Fruit fly (Drosophila melanogaster): ENCODE results near the gene agt.
A peak's percentile ranks its signal among the peaks of the same experiment; 100 is the strongest.

The agt gene

DNA sequence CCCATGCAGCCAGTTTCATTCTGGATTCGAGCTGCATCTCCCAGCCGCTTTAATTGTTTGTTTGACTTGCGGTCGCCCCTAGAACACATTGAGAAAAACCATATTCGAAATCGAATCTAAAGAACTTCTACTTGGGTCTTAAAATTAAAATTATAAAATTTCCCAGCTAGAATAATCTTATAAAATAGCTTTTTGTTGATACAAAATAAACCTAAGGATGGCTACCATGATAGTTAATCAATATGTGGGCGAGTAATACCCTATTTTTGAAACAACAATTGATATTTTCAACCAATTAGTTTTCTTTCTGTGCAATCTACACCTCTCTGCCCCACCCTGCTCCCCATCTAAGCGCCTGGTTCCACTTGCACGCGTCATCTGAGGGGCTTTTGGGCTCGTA, 14.6 kb upstream of the agt start (continued):
- TF ChIP-seq Drgx (GFP tag; IDR thresholded peaks at IDR 0.05) (no peak), CG3065 (GFP tag; optimal IDR thresholded peaks at IDR 0.05) (no peak), otp (GFP tag; IDR thresholded peaks at IDR 0.05) (no peak), zf30C (GFP tag; optimal IDR thresholded peaks at IDR 0.05) (peak; percentile 22), Elba2 (GFP tag; optimal IDR thresholded peaks at IDR 0.05) (no peak), CG14441 (GFP tag; IDR thresholded peaks at IDR 0.05) (no peak), CG2129 (GFP tag; IDR thresholded peaks at IDR 0.05; ENCODE audit: partially characterized antibody) (no peak), CG30431 (GFP tag; optimal IDR thresholded peaks at IDR 0.05) (no peak), Fer1 (GFP tag; optimal IDR thresholded peaks at IDR 0.05) (no peak), CG12299 (tag; optimal IDR thresholded peaks at IDR 0.05) (no peak), chif (GFP tag; optimal IDR thresholded peaks at IDR 0.05) (peak in 1 of 2 experiments; percentile 42), wek (GFP tag; optimal IDR thresholded peaks at IDR 0.05) (no peak), tll (GFP tag; optimal IDR thresholded peaks at IDR 0.05) (no peak), CG6854 (GFP tag; optimal IDR thresholded peaks at IDR 0.05) (no peak), CG13624 (GFP tag; optimal IDR thresholded peaks at IDR 0.05) (no peak), CG17568 (GFP tag; optimal IDR thresholded peaks at IDR 0.05) (no peak), schlank (tag; optimal IDR thresholded peaks at IDR 0.05) (no peak), inv (GFP tag; IDR thresholded peaks at IDR 0.05; ENCODE audit: partially characterized antibody) (no peak), sna (GFP tag; IDR thresholded peaks at IDR 0.05; ENCODE audit: partially characterized antibody) (no peak), Xbp1 (GFP tag; optimal IDR thresholded peaks at IDR 0.05) (no peak), dati (GFP tag; IDR thresholded peaks at IDR 0.05) (no peak), CG32767 (GFP tag; IDR thresholded peaks at IDR 0.05) (no peak), CG9215 (GFP tag; IDR thresholded peaks at IDR 0.05) (no peak), CG9437 (GFP tag; optimal IDR thresholded peaks at IDR 0.05) (no peak), CG1024 (GFP tag; IDR thresholded peaks at IDR 0.05) (no peak), gcm (GFP tag; optimal IDR thresholded peaks at IDR 0.05) (peak; percentile 0), CG31441 (GFP tag; IDR thresholded peaks at IDR 0.05) (peak; percentile 31; the same call in 1 of the 2 replicates), HLH4C (GFP tag; IDR thresholded peaks at IDR 0.05; ENCODE audit: partially characterized antibody) (no peak), CG2712 (tag; optimal IDR thresholded peaks at IDR 0.05) (peak; percentile 67), Chrac-16 (GFP tag; optimal IDR thresholded peaks at IDR 0.05) (no peak), CG7745 (tag; optimal IDR thresholded peaks at IDR 0.05) (no peak), sisA (GFP tag; IDR thresholded peaks at IDR 0.05) (no peak), CG9876 (GFP tag; optimal IDR thresholded peaks at IDR 0.05) (no peak), CG3407 (GFP tag; optimal IDR thresholded peaks at IDR 0.05) (no peak), tna (GFP tag; IDR thresholded peaks at IDR 0.05; ENCODE audit: partially characterized antibody) (no peak), sc (optimal IDR thresholded peaks at IDR 0.05) (no peak), sc (GFP tag; optimal IDR thresholded peaks at IDR 0.05) (no peak), Bteb2 (GFP tag; optimal IDR thresholded peaks at IDR 0.05) (no peak), CG6175 (GFP tag; IDR thresholded peaks at IDR 0.05) (no peak), CoRest (tag; optimal IDR thresholded peaks at IDR 0.05) (no peak), CG1529 (GFP tag; optimal IDR thresholded peaks at IDR 0.05) (no peak), sens (GFP tag) (peak; percentile 79), CG12219 (GFP tag; optimal IDR thresholded peaks at IDR 0.05) (no peak), CG2875 (GFP tag; optimal IDR thresholded peaks at IDR 0.05) (peak; percentile 41), sima (GFP tag; optimal IDR thresholded peaks at IDR 0.05) (no peak), cwo (GFP tag; optimal IDR thresholded peaks at IDR 0.05) (no peak), CG3163 (GFP tag; optimal IDR thresholded peaks at IDR 0.05) (no peak), pho (GFP tag; optimal IDR thresholded peaks at IDR 0.05) (no peak), CG11696 (GFP tag; IDR thresholded peaks at IDR 0.05) (no peak), CG4820 (GFP tag; optimal IDR thresholded peaks at IDR 0.05) (peak; percentile 31), CG14667 (GFP tag; IDR thresholded peaks at IDR 0.05) (no peak), bigmax (GFP tag; optimal IDR thresholded peaks at IDR 0.05) (no peak)

All from whole organism, embryonic.